Fruit fly (Drosophila melanogaster): ENCODE results near the gene Ip259.

Ip259 gene

DNA sequence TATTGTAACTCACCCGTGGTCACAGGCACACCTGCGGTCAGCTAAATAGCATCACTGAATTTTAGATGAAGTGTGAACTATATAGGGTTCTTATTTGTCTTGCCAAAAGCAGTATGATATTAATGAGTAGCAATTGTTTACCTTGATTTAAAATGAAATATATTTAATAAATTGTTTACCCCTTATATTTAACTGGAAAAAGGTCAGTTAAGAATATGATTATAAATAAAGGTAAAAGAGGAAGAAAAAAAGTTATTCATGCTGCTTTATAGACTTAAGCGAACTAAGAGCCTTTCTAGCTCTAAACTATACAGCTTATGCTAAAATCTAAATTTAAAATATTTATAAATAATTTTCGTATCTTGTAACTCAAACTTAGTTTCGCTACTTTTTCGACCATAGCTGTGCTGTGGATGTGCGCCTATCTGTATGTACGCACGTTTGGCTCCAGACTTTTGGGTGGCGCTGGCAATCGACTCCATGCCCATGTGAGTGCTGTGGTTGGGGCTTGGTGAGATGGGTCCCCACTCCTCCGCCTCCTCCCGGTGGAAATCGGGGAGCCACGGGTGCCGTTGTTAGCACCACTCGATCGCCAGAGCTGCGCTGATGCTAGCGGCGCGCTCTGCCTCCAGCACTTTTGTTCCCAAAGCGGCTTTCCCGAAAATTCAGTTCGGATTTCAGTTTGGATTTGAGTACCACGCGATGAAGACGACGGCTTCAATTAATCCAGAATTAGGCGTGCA is 34.1 kb downstream of the Ip259 start, which contains the start of gene loh (continued):
- TF ChIP-seq Awh (GFP tag; IDR thresholded peaks at IDR 0.05) (no peak), nerfin-1 (tag; optimal IDR thresholded peaks at IDR 0.05) (no peak), CG4730 (GFP tag; IDR thresholded peaks at IDR 0.05) (no peak), sima (GFP tag; optimal IDR thresholded peaks at IDR 0.05) (no peak), CG8478 (optimal IDR thresholded peaks at IDR 0.05) (no peak), ewg (GFP tag; optimal IDR thresholded peaks at IDR 0.05) (peak; percentile 50), CG13775 (GFP tag; optimal IDR thresholded peaks at IDR 0.05) (peak; percentile 32), pros (GFP tag; optimal IDR thresholded peaks at IDR 0.05) (no peak), HLH3B (GFP tag; IDR thresholded peaks at IDR 0.05) (0 out of 2 replicates have a peak, but pooled peaks have one; percentile 45), CG43689 (GFP tag; IDR thresholded peaks at IDR 0.05) (no peak), CG1603 (tag; optimal IDR thresholded peaks at IDR 0.05) (peak; percentile 18), Oli (tag; optimal IDR thresholded peaks at IDR 0.05) (peak; percentile 74), CG17612 (GFP tag; IDR thresholded peaks at IDR 0.05) (no peak), sug (tag; optimal IDR thresholded peaks at IDR 0.05) (peak; percentile 48), CG1832 (GFP tag; optimal IDR thresholded peaks at IDR 0.05) (no peak), CG17829 (tag; optimal IDR thresholded peaks at IDR 0.05) (peak; percentile 65), CG17568 (GFP tag; optimal IDR thresholded peaks at IDR 0.05) (no peak), dpn (GFP tag; optimal IDR thresholded peaks at IDR 0.05) (peak in 1 of 2 experiments; percentile 39), YL-1 (GFP tag; optimal IDR thresholded peaks at IDR 0.05) (no peak), Dfd (GFP tag; optimal IDR thresholded peaks at IDR 0.05) (no peak), bcd (GFP tag; optimal IDR thresholded peaks at IDR 0.05) (peak; percentile 55), CG15601 (tag; optimal IDR thresholded peaks at IDR 0.05) (peak; percentile 56), Rfx (GFP tag; IDR thresholded peaks at IDR 0.05) (no peak; the same call in 1 of the 2 replicates), CG15269 (tag; optimal IDR thresholded peaks at IDR 0.05) (peak; percentile 43), lilli (GFP tag; optimal IDR thresholded peaks at IDR 0.05) (peak; percentile 22), Drgx (GFP tag; IDR thresholded peaks at IDR 0.05) (no peak), lbe (GFP tag; optimal IDR thresholded peaks at IDR 0.05) (no peak), CG7928 (GFP tag; optimal IDR thresholded peaks at IDR 0.05) (no peak), CG14050 (GFP tag; IDR thresholded peaks at IDR 0.05) (no peak), mirr (GFP tag; optimal IDR thresholded peaks at IDR 0.05) (no peak), bigmax (GFP tag; optimal IDR thresholded peaks at IDR 0.05) (no peak), pzg (GFP tag; optimal IDR thresholded peaks at IDR 0.05) (no peak), H15 (GFP tag; IDR thresholded peaks at IDR 0.05) (no peak), CG8944 (GFP tag; optimal IDR thresholded peaks at IDR 0.05) (no peak), fru (optimal IDR thresholded peaks at IDR 0.05) (no peak), Stat92E (GFP tag; optimal IDR thresholded peaks at IDR 0.05) (no peak), ind (GFP tag; optimal IDR thresholded peaks at IDR 0.05) (peak; percentile 51), CG12391 (tag; optimal IDR thresholded peaks at IDR 0.05) (peak; percentile 64), E2f1 (GFP tag; IDR thresholded peaks at IDR 0.05) (peak; percentile 17; the same call in 1 of the 2 replicates), gce (GFP tag; IDR thresholded peaks at IDR 0.05) (no peak), CG10431 (GFP tag; optimal IDR thresholded peaks at IDR 0.05) (peak; percentile 25), row (GFP tag; IDR thresholded peaks at IDR 0.05) (peak; percentile 76), tio (GFP tag; optimal IDR thresholded peaks at IDR 0.05) (peak; percentile 55), ro (GFP tag; IDR thresholded peaks at IDR 0.05) (0 out of 2 replicates have a peak, but pooled peaks have one; percentile 15), CG10543 (GFP tag; optimal IDR thresholded peaks at IDR 0.05) (peak; percentile 64), CG12299 (tag; optimal IDR thresholded peaks at IDR 0.05) (peak; percentile 42), Gug (GFP tag; IDR thresholded peaks at IDR 0.05) (no peak), trh (GFP tag; optimal IDR thresholded peaks at IDR 0.05) (peak; percentile 7), ac (GFP tag; optimal IDR thresholded peaks at IDR 0.05) (no peak), CG8359 (GFP tag; optimal IDR thresholded peaks at IDR 0.05; ENCODE audit: borderline replicate concordance) (peak; percentile 49)
